Fruit fly (Drosophila melanogaster): Measurements from ENCODE around the gene PH4alphaEFB.

dm6 chr3R:30503406-30503805 lies 37.6 kb downstream of the PH4alphaEFB start, which contains the start of gene CG31371:
- no peak for TF ChIP-seq Sox102F (GFP tag; optimal IDR thresholded peaks at IDR 0.05)
- TF ChIP-seq Blimp-1 (GFP tag; optimal IDR thresholded peaks at IDR 0.05), result no peak
- TF ChIP-seq Lpt (GFP tag; optimal IDR thresholded peaks at IDR 0.05), result no peak
- no peak for TF ChIP-seq CG6808 (GFP tag; optimal IDR thresholded peaks at IDR 0.05)
- no peak for TF ChIP-seq CG3032 (tag; optimal IDR thresholded peaks at IDR 0.05)
- no peak for TF ChIP-seq acj6 (GFP tag; optimal IDR thresholded peaks at IDR 0.05)
- TF ChIP-seq CG7368 (GFP tag; optimal IDR thresholded peaks at IDR 0.05), result no peak
- no peak for TF ChIP-seq Eip75B (GFP tag; optimal IDR thresholded peaks at IDR 0.05)
- TF ChIP-seq ss (GFP tag; optimal IDR thresholded peaks at IDR 0.05), result no peak
- TF ChIP-seq Gug (GFP tag; IDR thresholded peaks at IDR 0.05), result no peak
- TF ChIP-seq CG11902 (GFP tag; optimal IDR thresholded peaks at IDR 0.05), result no peak

Data from whole organism, prepupa.